Worm (Caenorhabditis elegans) whole organism, midembryonic: ENCODE data around the gene blos-4.

Source experiments
- T22C8.4 ChIP-seq: fragments of 200-800 bp; sonication (Bioruptor generic); IDR thresholded peaks from 2 replicates; pipeline ENCODE4 v1.3.6; 2022; ENCODE audit warnings: missing genetic modification characterization, missing compliant biosample characterization
- flt-1 ChIP-seq: fragments of 200-800 bp; sonication (Bioruptor generic); IDR thresholded peaks from 2 replicates; pipeline ENCODE4 v1.3.6; 2022; ENCODE audit warnings: missing genetic modification characterization, missing compliant biosample characterization
- ref-1 ChIP-seq: fragments of 200-800 bp; sonication (Bioruptor generic); conservative IDR thresholded peaks from 2 replicates; pipeline ENCODE4 v1.3.6; 2022; ENCODE audit warnings: missing genetic modification reagents, missing genetic modification characterization, missing compliant biosample characterization
- ztf-23 ChIP-seq: fragments of 200-800 bp; sonication (Bioruptor generic); IDR thresholded peaks from 2 replicates; pipeline ENCODE4 v1.3.6; 2022; ENCODE audit warnings: missing genetic modification reagents, missing genetic modification characterization, missing compliant biosample characterization
- ztf-29 ChIP-seq: fragments of 200-800 bp; sonication (Bioruptor generic); IDR thresholded peaks from 2 replicates; pipeline ENCODE4 v1.3.6; 2022; ENCODE audit warnings: missing genetic modification reagents, missing genetic modification characterization, missing compliant biosample characterization

ce11 chrII:6208116-6208515 lies 36.9 kb upstream of the blos-4 start, which contains the start of gene daf-37:
- TF ChIP-seq flt-1, result no peak
- TF ChIP-seq ref-1 (GFP tag; lab: Robert Waterston, UW), result no peak
- no peak for TF ChIP-seq T22C8.4 (GFP tag; lab: Robert Waterston, UW)
- TF ChIP-seq ztf-23 (GFP tag; lab: Robert Waterston, UW), result no peak
- TF ChIP-seq ztf-29 (GFP tag; lab: Robert Waterston, UW), result no peak
